Worm (Caenorhabditis elegans) whole organism, mixed stage, embryonic: ENCODE results near the gene srw-85.

Source experiments
- elt-1 ChIP-seq: sonication (generic microtip); optimal IDR thresholded peaks from 2 replicates; lab custom pipeline; 2017; ENCODE audit warnings: missing genetic modification characterization, mild to moderate bottlenecking, missing compliant biosample characterization, antibody characterized with exemption, moderate library complexity, borderline replicate concordance; ENCODE audit not compliant: insufficient read depth
- mab-5 ChIP-seq: fragments of 150-350 bp; optimal IDR thresholded peaks from 2 replicates; lab custom pipeline; 2014; ENCODE audit warnings: missing biosample characterization, missing genetic modification characterization
- nhr-28 ChIP-seq: fragments of 150-350 bp; optimal IDR thresholded peaks from 2 replicates; lab custom pipeline; 2014; ENCODE audit warnings: missing biosample characterization, missing genetic modification characterization
- pha-4 ChIP-seq: fragments of 150-350 bp; optimal IDR thresholded peaks from 2 replicates; lab custom pipeline; 2018; ENCODE audit warnings: missing biosample characterization, missing genetic modification reagents, missing genetic modification characterization
- snpc-4 ChIP-seq: fragments of 150-350 bp; optimal IDR thresholded peaks from 2 replicates; lab custom pipeline; 2014; ENCODE audit warnings: missing biosample characterization, missing genetic modification characterization
- ztf-11 ChIP-seq: fragments of 150-350 bp; optimal IDR thresholded peaks from 2 replicates; lab custom pipeline; 2014; ENCODE audit warnings: missing biosample characterization, missing genetic modification characterization

ce11 chrV:19401429-19401828 lies 29.5 kb downstream of the srw-85 start:
- TF ChIP-seq mab-5 (tag; lab: Kevin White, UChicago) = no peak
- TF ChIP-seq nhr-28 = no peak
- TF ChIP-seq pha-4 (tag; lab: Kevin White, UChicago) = no peak
- TF ChIP-seq elt-1 = no peak
- TF ChIP-seq ztf-11 (tag; lab: Kevin White, UChicago) = no peak
- no peak for TF ChIP-seq snpc-4 (tag; lab: Kevin White, UChicago)
